Fruit fly (Drosophila melanogaster) whole organism, embryonic: ENCODE data around the gene CG11700.

Experiments
- Adf1 ChIP-seq: fragments of 200-800 bp; sonication (Bioruptor generic); IDR thresholded peaks from 2 replicates; pipeline ENCODE4 v1.3.6; 2022; ENCODE audit warnings: missing biosample characterization, missing genetic modification characterization
- CG10543 ChIP-seq: fragments of 200-800 bp; sonication (Bioruptor generic); optimal IDR thresholded peaks from 3 replicates; lab custom pipeline; 2017; ENCODE audit warnings: missing biosample characterization, mild to moderate bottlenecking, missing genetic modification characterization, moderate library complexity
- CG11093 ChIP-seq: fragments of 200-800 bp; sonication (Bioruptor generic); IDR thresholded peaks from 3 replicates; pipeline ENCODE4 v1.3.6; 2022; ENCODE audit warnings: missing biosample characterization, missing genetic modification characterization
- CG12659 ChIP-seq: fragments of 200-800 bp; sonication (Bioruptor generic); optimal IDR thresholded peaks from 3 replicates; lab custom pipeline; 2017; ENCODE audit warnings: mild to moderate bottlenecking, missing biosample characterization, missing genetic modification reagents, missing genetic modification characterization
- CG13296 ChIP-seq: fragments of 200-800 bp; sonication (Bioruptor generic); optimal IDR thresholded peaks from 3 replicates; lab custom pipeline; 2018; ENCODE audit warnings: missing biosample characterization, mild to moderate bottlenecking, missing genetic modification characterization
- CG13424 ChIP-seq: fragments of 200-800 bp; sonication (Bioruptor generic); optimal IDR thresholded peaks from 2 replicates; lab custom pipeline; 2019; ENCODE audit warnings: missing biosample characterization, mild to moderate bottlenecking, missing genetic modification characterization, moderate library complexity
- CG14710 ChIP-seq: fragments of 200-800 bp; sonication (Bioruptor generic); optimal IDR thresholded peaks from 3 replicates; lab custom pipeline; 2019; ENCODE audit warnings: missing biosample characterization, mild to moderate bottlenecking, missing genetic modification characterization, moderate library complexity
- CG15601 ChIP-seq: fragments of 200-800 bp; sonication (Bioruptor generic); optimal IDR thresholded peaks from 3 replicates; lab custom pipeline; 2019; ENCODE audit warnings: missing biosample characterization, mild to moderate bottlenecking, missing genetic modification characterization, moderate library complexity
- CG17385 ChIP-seq: fragments of 200-800 bp; sonication (Bioruptor generic); optimal IDR thresholded peaks from 3 replicates; lab custom pipeline; 2018; ENCODE audit warnings: missing biosample characterization, mild to moderate bottlenecking, missing genetic modification characterization
- CG1832 ChIP-seq: fragments of 200-800 bp; sonication (Bioruptor generic); optimal IDR thresholded peaks from 2 replicates; lab custom pipeline; 2017; ENCODE audit warnings: missing biosample characterization, mild to moderate bottlenecking, missing genetic modification characterization, inconsistent platforms
- CG31388 ChIP-seq: fragments of 200-800 bp; sonication (Bioruptor generic); optimal IDR thresholded peaks from 2 replicates; lab custom pipeline; 2016; ENCODE audit warnings: missing biosample characterization, missing genetic modification characterization
- CG33557 ChIP-seq: fragments of 200-800 bp; sonication (Bioruptor generic); optimal IDR thresholded peaks from 2 replicates; lab custom pipeline; 2019; ENCODE audit warnings: missing biosample characterization, mild to moderate bottlenecking, missing genetic modification characterization, moderate library complexity
- CG34422 ChIP-seq: fragments of 200-800 bp; sonication (Bioruptor generic); IDR thresholded peaks from 3 replicates; pipeline ENCODE4 v1.3.6; 2022; ENCODE audit warnings: missing biosample characterization, missing genetic modification characterization
- CG3726 ChIP-seq: fragments of 200-800 bp; sonication (Bioruptor generic); IDR thresholded peaks from 3 replicates; pipeline ENCODE4, ENCODE4 v1.3.6; 2022; ENCODE audit warnings: missing biosample characterization, missing genetic modification characterization
- CG3995 ChIP-seq: fragments of 200-800 bp; sonication (Bioruptor generic); optimal IDR thresholded peaks from 3 replicates; lab custom pipeline; 2016; ENCODE audit warnings: missing biosample characterization, missing genetic modification characterization
- CG6791 ChIP-seq: fragments of 200-800 bp; sonication (Bioruptor generic); IDR thresholded peaks from 3 replicates; pipeline ENCODE4 v1.3.6; 2022; ENCODE audit warnings: missing biosample characterization, missing genetic modification characterization; ENCODE audit not compliant: partially characterized antibody
- CG7745 ChIP-seq: fragments of 200-800 bp; sonication (Bioruptor generic); optimal IDR thresholded peaks from 2 replicates; lab custom pipeline; 2018; ENCODE audit warnings: missing biosample characterization, mild to moderate bottlenecking, missing genetic modification characterization, moderate library complexity
- Ets65A ChIP-seq: fragments of 200-800 bp; sonication (Bioruptor generic); peaks from one replicate; lab custom pipeline; 2016; ENCODE audit warnings: missing biosample characterization, missing genetic modification characterization
- Fer1 ChIP-seq: fragments of 200-800 bp; sonication (Bioruptor generic); optimal IDR thresholded peaks from 2 replicates; lab custom pipeline; 2017; ENCODE audit warnings: missing biosample characterization, mild to moderate bottlenecking, missing genetic modification characterization
- Hmx ChIP-seq: fragments of 200-800 bp; sonication (Bioruptor generic); optimal IDR thresholded peaks from 2 replicates; lab custom pipeline; 2016; ENCODE audit warnings: missing biosample characterization, missing genetic modification characterization
- Side ChIP-seq: fragments of 200-800 bp; sonication (Bioruptor generic); optimal IDR thresholded peaks from 2 replicates; lab custom pipeline; 2016; ENCODE audit warnings: missing biosample characterization, missing genetic modification characterization
- Spps ChIP-seq: fragments of 200-800 bp; sonication (Bioruptor generic); optimal IDR thresholded peaks from 2 replicates; lab custom pipeline; 2018; ENCODE audit warnings: missing biosample characterization, mild to moderate bottlenecking, missing genetic modification characterization
- Stat92E ChIP-seq, 3 experiments: fragments of >200 bp in 2 of 3; fragments of 200-800 bp in 1 of 3; sonication (Bioruptor generic) in 1 of 3; optimal IDR thresholded peaks; 2 replicates each; lab custom pipeline; 2017 to 2019; ENCODE audit warnings: missing biosample characterization in 3 of 3, missing genetic modification characterization in 3 of 3, mild to moderate bottlenecking in 1 of 3, moderate library complexity in 1 of 3
- Taf1 ChIP-seq: fragments of 200-800 bp; sonication (Bioruptor generic); IDR thresholded peaks from 2 replicates; pipeline ENCODE4 v1.3.6; 2022; ENCODE audit warnings: missing biosample characterization, missing genetic modification characterization
- YL-1 ChIP-seq: fragments of 200-800 bp; sonication (Bioruptor generic); optimal IDR thresholded peaks from 3 replicates; lab custom pipeline; 2017; ENCODE audit warnings: missing biosample characterization, mild to moderate bottlenecking, missing genetic modification characterization
- ap ChIP-seq: fragments of 200-800 bp; sonication (Bioruptor generic); IDR thresholded peaks from 2 replicates; pipeline ENCODE4 v1.3.6; 2022; ENCODE audit warnings: missing biosample characterization, missing genetic modification characterization
- bigmax ChIP-seq: fragments of 200-800 bp; sonication (Bioruptor generic); optimal IDR thresholded peaks from 2 replicates; lab custom pipeline; 2018; ENCODE audit warnings: missing biosample characterization, mild to moderate bottlenecking, missing genetic modification characterization
- cad ChIP-seq: fragments of >200 bp; optimal IDR thresholded peaks from 2 replicates; lab custom pipeline; 2017; ENCODE audit warnings: missing biosample characterization, missing genetic modification characterization
- chinmo ChIP-seq: fragments of 200-800 bp; sonication (Bioruptor generic); IDR thresholded peaks from 4 replicates; pipeline ENCODE4 v1.3.6; 2022; ENCODE audit warnings: missing biosample characterization, missing genetic modification characterization; ENCODE audit not compliant: partially characterized antibody
- cwo ChIP-seq: fragments of 200-800 bp; sonication (Bioruptor generic); optimal IDR thresholded peaks from 3 replicates; lab custom pipeline; 2017; ENCODE audit warnings: missing biosample characterization, missing genetic modification characterization, mild to moderate bottlenecking, moderate library complexity, missing genetic modification reagents
- dmrt11E ChIP-seq: fragments of 200-800 bp; sonication (Bioruptor generic); optimal IDR thresholded peaks from 3 replicates; lab custom pipeline; 2018; ENCODE audit warnings: missing biosample characterization, mild to moderate bottlenecking, missing genetic modification characterization, moderate library complexity
- fd102C ChIP-seq: fragments of 200-800 bp; sonication (Bioruptor generic); optimal IDR thresholded peaks from 2 replicates; lab custom pipeline; 2018; ENCODE audit warnings: missing biosample characterization, mild to moderate bottlenecking, missing genetic modification characterization, moderate library complexity
- grau ChIP-seq: fragments of 200-800 bp; optimal IDR thresholded peaks from 3 replicates; lab custom pipeline; 2019; ENCODE audit warnings: missing biosample characterization, mild to moderate bottlenecking, missing genetic modification characterization, moderate library complexity
- ken ChIP-seq: fragments of 200-800 bp; sonication (Bioruptor generic); IDR thresholded peaks from 3 replicates; pipeline ENCODE4 v1.3.6; 2022; ENCODE audit warnings: missing biosample characterization, missing genetic modification characterization
- knrl ChIP-seq: fragments of 200-800 bp; sonication (Bioruptor generic); IDR thresholded peaks from 3 replicates; pipeline ENCODE4 v1.3.6; 2022; ENCODE audit warnings: missing biosample characterization, missing genetic modification characterization; ENCODE audit not compliant: partially characterized antibody
- lbe ChIP-seq: fragments of 200-800 bp; sonication (Bioruptor generic); optimal IDR thresholded peaks from 2 replicates; lab custom pipeline; 2016; ENCODE audit warnings: missing biosample characterization, mild to moderate bottlenecking, missing genetic modification characterization
- lilli ChIP-seq: fragments of 200-800 bp; sonication (Bioruptor generic); optimal IDR thresholded peaks from 3 replicates; lab custom pipeline; 2016; ENCODE audit warnings: missing biosample characterization, missing genetic modification characterization
- mirr ChIP-seq: fragments of 200-800 bp; sonication (Bioruptor generic); optimal IDR thresholded peaks from 3 replicates; lab custom pipeline; 2018; ENCODE audit warnings: missing biosample characterization, mild to moderate bottlenecking, missing genetic modification characterization
- nerfin-1 ChIP-seq: fragments of 200-800 bp; sonication (Bioruptor generic); optimal IDR thresholded peaks from 3 replicates; lab custom pipeline; 2019; ENCODE audit warnings: missing biosample characterization, mild to moderate bottlenecking, missing genetic modification characterization, moderate library complexity
- p53 ChIP-seq: fragments of 200-800 bp; sonication (Bioruptor generic); optimal IDR thresholded peaks from 2 replicates; lab custom pipeline; 2016; ENCODE audit warnings: missing biosample characterization, missing genetic modification characterization
- pho ChIP-seq: fragments of 200-800 bp; sonication (Bioruptor generic); optimal IDR thresholded peaks from 2 replicates; lab custom pipeline; 2016; ENCODE audit warnings: missing biosample characterization, missing genetic modification characterization
- row ChIP-seq: fragments of 200-800 bp; sonication (Bioruptor generic); IDR thresholded peaks from 3 replicates; pipeline ENCODE4 v1.3.6; 2022; ENCODE audit warnings: missing biosample characterization, missing genetic modification characterization
- sc ChIP-seq, 3 experiments: fragments of >200 bp in 2 of 3; fragments of 200-800 bp in 1 of 3; sonication (Bioruptor generic) in 1 of 3; optimal IDR thresholded peaks; 2 replicates in 2 of 3; 3 replicates in 1 of 3; lab custom pipeline; 2017; ENCODE audit warnings: mild to moderate bottlenecking in 1 of 3, missing biosample characterization in 1 of 3, missing genetic modification characterization in 1 of 3, missing genetic modification reagents in 1 of 3
- sna ChIP-seq: fragments of 200-800 bp; sonication (Bioruptor generic); IDR thresholded peaks from 2 replicates; pipeline ENCODE4 v1.3.6; 2022; ENCODE audit warnings: missing biosample characterization, missing genetic modification characterization; ENCODE audit not compliant: partially characterized antibody
- stwl ChIP-seq: fragments of 200-800 bp; sonication (Bioruptor generic); optimal IDR thresholded peaks from 3 replicates; lab custom pipeline; 2018; ENCODE audit warnings: missing biosample characterization, mild to moderate bottlenecking, missing genetic modification characterization, moderate library complexity
- unpg ChIP-seq: fragments of 200-800 bp; sonication (Bioruptor generic); optimal IDR thresholded peaks from 3 replicates; lab custom pipeline; 2018; ENCODE audit warnings: missing biosample characterization, mild to moderate bottlenecking, missing genetic modification characterization, moderate library complexity
- usp ChIP-seq: fragments of >200 bp; optimal IDR thresholded peaks from 2 replicates; lab custom pipeline; 2017; ENCODE audit warnings: missing biosample characterization, missing genetic modification characterization
- zfh2 ChIP-seq: fragments of 200-800 bp; sonication (Bioruptor generic); optimal IDR thresholded peaks from 2 replicates; lab custom pipeline; 2016; ENCODE audit warnings: missing biosample characterization, missing genetic modification characterization

Gene CG11700

DNA sequence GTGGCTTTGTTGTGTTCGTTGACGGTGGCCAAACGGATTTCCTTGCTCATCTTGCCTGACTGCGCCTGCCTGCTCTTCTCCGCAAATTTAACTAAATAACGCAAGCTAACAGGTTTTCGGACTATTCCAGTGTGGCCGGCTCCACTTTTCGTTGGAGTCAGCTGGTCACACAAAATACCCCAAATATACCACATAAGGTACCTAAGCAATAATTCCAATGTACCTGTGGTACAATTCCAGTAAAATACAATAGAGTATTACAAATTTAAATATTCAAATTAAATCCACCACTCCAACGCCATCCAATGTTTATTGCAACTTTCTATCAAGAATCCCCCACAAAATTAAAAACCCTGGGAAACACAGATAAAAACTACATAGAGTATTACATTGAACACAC, 6.8 kb downstream of the CG11700 start, which contains the start of gene CG3566 (continued):
- TF ChIP-seq CG13424 (tag; lab: Kevin White, UChicago) (no peak), Taf1 (GFP tag; lab: Robert Waterston, UW) (no peak), stwl (tag; lab: Kevin White, UChicago) (peak; percentile 38), Adf1 (GFP tag; lab: Robert Waterston, UW) (no peak), CG15601 (no peak), CG31388 (GFP tag; lab: Kevin White, UChicago) (no peak), CG13296 (GFP tag; lab: Kevin White, UChicago) (no peak), lbe (peak; percentile 11), YL-1 (peak; percentile 59), sna (GFP tag; lab: Robert Waterston, UW) (no peak), zfh2 (GFP tag; lab: Kevin White, UChicago) (no peak), CG33557 (GFP tag; lab: Kevin White, UChicago) (no peak), CG10543 (GFP tag; lab: Kevin White, UChicago) (no peak), mirr (GFP tag; lab: Kevin White, UChicago) (no peak), Fer1 (GFP tag; lab: Kevin White, UChicago) (peak; percentile 6), cwo (GFP tag; lab: Kevin White, UChicago) (no peak), ap (GFP tag; lab: Robert Waterston, UW) (no peak), sc (optimal IDR thresholded peaks at IDR 0.05; lab: Kevin White, UChicago) (no peak), sc (GFP tag; optimal IDR thresholded peaks at IDR 0.05; lab: Kevin White, UChicago) (no peak), knrl (GFP tag; lab: Robert Waterston, UW) (0 out of 3 replicates have a peak, but pooled peaks have one; percentile 12), CG3995 (GFP tag; lab: Kevin White, UChicago) (no peak), usp (GFP tag; lab: Kevin White, UChicago) (no peak), cad (no peak), CG6791 (GFP tag; lab: Robert Waterston, UW) (0 out of 3 replicates have a peak, but pooled peaks have one; percentile 48), CG12659 (GFP tag; lab: Kevin White, UChicago) (peak; percentile 25), pho (GFP tag; lab: Kevin White, UChicago) (no peak), row (GFP tag; lab: Robert Waterston, UW) (peak; percentile 90), Ets65A (GFP tag; lab: Kevin White, UChicago) (no peak), Hmx (no peak), lilli (GFP tag; lab: Kevin White, UChicago) (peak; percentile 43), ken (GFP tag; lab: Robert Waterston, UW) (no peak), CG14710 (no peak), Side (GFP tag; lab: Kevin White, UChicago) (no peak), p53 (GFP tag; lab: Kevin White, UChicago) (no peak)
- TF ChIP-seq, all 482 proteins: peak for 37

DNA sequence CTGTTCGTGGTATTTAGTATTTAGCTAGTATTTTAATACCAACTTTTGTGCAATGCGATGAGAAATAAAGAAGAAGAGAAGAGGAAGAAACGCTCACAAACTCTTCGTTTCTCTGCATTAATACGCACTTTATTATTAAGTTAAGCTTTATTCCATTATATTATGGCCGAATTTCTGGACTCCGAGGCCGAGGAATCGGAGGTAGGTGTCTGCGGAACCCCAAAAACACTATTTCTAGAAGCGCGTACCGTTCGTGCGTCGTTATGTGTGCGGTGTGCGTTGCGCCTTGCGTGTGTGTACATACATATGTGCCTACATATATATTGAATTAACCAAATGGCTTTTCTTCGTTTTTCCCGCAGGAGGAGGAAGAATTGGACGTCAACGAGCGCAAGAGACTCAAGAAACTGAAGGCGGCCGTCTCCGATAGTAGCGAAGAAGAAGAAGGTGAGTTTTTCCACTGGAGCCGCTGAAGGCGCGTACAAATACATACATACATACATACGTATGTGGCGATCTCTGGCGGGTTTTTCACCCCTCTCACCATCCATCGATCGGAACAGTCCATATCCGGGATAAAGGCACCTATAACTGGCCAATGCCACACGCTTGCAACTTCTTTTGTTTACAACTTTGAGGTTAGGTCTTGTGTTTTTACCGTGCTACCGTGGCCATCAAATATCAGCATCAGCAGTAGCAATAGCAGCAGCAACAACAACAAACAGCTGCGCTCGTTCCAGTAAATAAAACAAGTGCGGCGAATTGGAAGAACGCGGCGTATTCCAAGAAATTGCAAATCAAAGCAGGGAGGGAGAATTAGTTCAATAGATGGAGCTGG, 15.4 kb downstream of the CG11700 start, which contains the start of gene Spt6:
Gene Spt6, plus strand, starts transcription at position 53 of the 838 bp plus-strand sequence.
- TF ChIP-seq dmrt11E (tag; lab: Kevin White, UChicago) (no peak), grau (tag; lab: Kevin White, UChicago) (no peak), CG34422 (peak; percentile 40; the same call in 1 of the 3 replicates), unpg (GFP tag; lab: Kevin White, UChicago) (no peak), nerfin-1 (tag; lab: Kevin White, UChicago) (peak; percentile 51), chinmo (GFP tag; lab: Robert Waterston, UW) (0 out of 4 replicates have a peak, but pooled peaks have one; percentile 68), CG17385 (GFP tag; lab: Kevin White, UChicago) (peak; percentile 96), bigmax (GFP tag; lab: Kevin White, UChicago) (peak; percentile 95), CG11093 (0 out of 3 replicates have a peak, but pooled peaks have one; percentile 4), Spps (tag; lab: Kevin White, UChicago) (no peak), Stat92E (GFP tag; optimal IDR thresholded peaks at IDR 0.05; lab: Kevin White, UChicago) (no peak), fd102C (GFP tag; lab: Kevin White, UChicago) (no peak), CG7745 (tag; lab: Kevin White, UChicago) (no peak), CG3726 (GFP tag; lab: Robert Waterston, UW) (no peak), CG1832 (GFP tag; lab: Kevin White, UChicago) (no peak)
